Fruit fly (Drosophila melanogaster) whole organism, embryonic: ENCODE measurements around the gene CG14015.

Source experiments
- Bdp1 ChIP-seq: fragments of 200-800 bp; sonication (Bioruptor generic); optimal IDR thresholded peaks from 3 replicates; lab custom pipeline; 2016; ENCODE audit warnings: missing biosample characterization, missing genetic modification characterization
- CG10543 ChIP-seq: fragments of 200-800 bp; sonication (Bioruptor generic); optimal IDR thresholded peaks from 3 replicates; lab custom pipeline; 2017; ENCODE audit warnings: missing biosample characterization, mild to moderate bottlenecking, missing genetic modification characterization, moderate library complexity
- CG11085 ChIP-seq: fragments of 200-800 bp; sonication (Bioruptor generic); IDR thresholded peaks from 2 replicates; pipeline ENCODE4 v1.3.6; 2022; ENCODE audit warnings: missing biosample characterization, missing genetic modification characterization
- CG11456 ChIP-seq: fragments of 200-800 bp; sonication (Bioruptor generic); IDR thresholded peaks from 3 replicates; pipeline ENCODE4 v1.3.6; 2022; ENCODE audit warnings: missing biosample characterization, missing genetic modification characterization
- CG12071 ChIP-seq: fragments of 200-800 bp; sonication (Bioruptor generic); optimal IDR thresholded peaks from 3 replicates; lab custom pipeline; 2018; ENCODE audit warnings: missing biosample characterization, mild to moderate bottlenecking, missing genetic modification characterization
- CG12104 ChIP-seq: fragments of 200-800 bp; sonication (Bioruptor generic); optimal IDR thresholded peaks from 3 replicates; lab custom pipeline; 2016; ENCODE audit warnings: missing biosample characterization, missing genetic modification characterization
- CG12219 ChIP-seq: fragments of 200-800 bp; sonication (Bioruptor generic); optimal IDR thresholded peaks from 3 replicates; lab custom pipeline; 2018; ENCODE audit warnings: missing biosample characterization, mild to moderate bottlenecking, missing genetic modification characterization
- CG12942 ChIP-seq: fragments of 200-800 bp; sonication (Bioruptor generic); optimal IDR thresholded peaks from 3 replicates; lab custom pipeline; 2016; ENCODE audit warnings: missing biosample characterization, missing genetic modification characterization
- CG13775 ChIP-seq: fragments of 200-800 bp; sonication (Bioruptor generic); optimal IDR thresholded peaks from 3 replicates; lab custom pipeline; 2017; ENCODE audit warnings: missing biosample characterization, mild to moderate bottlenecking, missing genetic modification characterization
- CG14710 ChIP-seq: fragments of 200-800 bp; sonication (Bioruptor generic); optimal IDR thresholded peaks from 3 replicates; lab custom pipeline; 2019; ENCODE audit warnings: missing biosample characterization, mild to moderate bottlenecking, missing genetic modification characterization, moderate library complexity
- CG15073 ChIP-seq: fragments of 200-800 bp; sonication (Bioruptor generic); optimal IDR thresholded peaks from 2 replicates; lab custom pipeline; 2016; ENCODE audit warnings: missing biosample characterization, missing genetic modification characterization
- CG15269 ChIP-seq: fragments of 200-800 bp; sonication (Bioruptor generic); optimal IDR thresholded peaks from 2 replicates; lab custom pipeline; 2018; ENCODE audit warnings: missing biosample characterization, mild to moderate bottlenecking, missing genetic modification characterization, moderate library complexity
- CG15601 ChIP-seq: fragments of 200-800 bp; sonication (Bioruptor generic); optimal IDR thresholded peaks from 3 replicates; lab custom pipeline; 2019; ENCODE audit warnings: missing biosample characterization, mild to moderate bottlenecking, missing genetic modification characterization, moderate library complexity
- CG17802 ChIP-seq: fragments of 200-800 bp; sonication (Bioruptor generic); optimal IDR thresholded peaks from 2 replicates; lab custom pipeline; 2018; ENCODE audit warnings: missing biosample characterization, mild to moderate bottlenecking, missing genetic modification characterization, moderate library complexity
- CG31388 ChIP-seq: fragments of 200-800 bp; sonication (Bioruptor generic); optimal IDR thresholded peaks from 2 replicates; lab custom pipeline; 2016; ENCODE audit warnings: missing biosample characterization, missing genetic modification characterization
- CG34224 ChIP-seq: fragments of 200-800 bp; sonication (Bioruptor generic); IDR thresholded peaks from 3 replicates; pipeline ENCODE4 v1.3.6; 2022; ENCODE audit warnings: missing biosample characterization, missing genetic modification characterization; ENCODE audit not compliant: partially characterized antibody
- CG4707 ChIP-seq: fragments of 200-800 bp; sonication (Bioruptor generic); optimal IDR thresholded peaks from 2 replicates; lab custom pipeline; 2018; ENCODE audit warnings: missing biosample characterization, mild to moderate bottlenecking, missing genetic modification characterization, moderate library complexity
- CG4854 ChIP-seq: fragments of 200-800 bp; sonication (Bioruptor generic); optimal IDR thresholded peaks from 2 replicates; lab custom pipeline; 2016; ENCODE audit warnings: missing biosample characterization, missing genetic modification characterization, inconsistent platforms
- CG6689 ChIP-seq: fragments of 200-800 bp; sonication (Bioruptor generic); IDR thresholded peaks from 2 replicates; pipeline ENCODE4 v1.3.6; 2022; ENCODE audit warnings: missing biosample characterization, missing genetic modification characterization
- CG7372 ChIP-seq: fragments of 200-800 bp; sonication (Bioruptor generic); IDR thresholded peaks from 2 replicates; pipeline ENCODE4 v1.3.6; 2022; ENCODE audit warnings: missing biosample characterization, missing genetic modification characterization
- CG7963 ChIP-seq: fragments of 200-800 bp; sonication (Bioruptor generic); IDR thresholded peaks from 3 replicates; pipeline ENCODE4 v1.3.6; 2022; ENCODE audit warnings: missing biosample characterization, missing genetic modification characterization; ENCODE audit not compliant: partially characterized antibody
- CG8290 ChIP-seq, 3 experiments: fragments of 200-800 bp; sonication (Bioruptor generic); optimal IDR thresholded peaks; 2 replicates each; lab custom pipeline; 2016 to 2019; ENCODE audit warnings: missing biosample characterization in 3 of 3, missing genetic modification characterization in 3 of 3, mild to moderate bottlenecking in 2 of 3, moderate library complexity in 1 of 3
- CG8924 ChIP-seq: fragments of 200-800 bp; optimal IDR thresholded peaks from 3 replicates; lab custom pipeline; 2019; ENCODE audit warnings: missing biosample characterization, mild to moderate bottlenecking, missing genetic modification characterization, moderate library complexity
- CG9437 ChIP-seq: fragments of 200-800 bp; sonication (Bioruptor generic); optimal IDR thresholded peaks from 2 replicates; lab custom pipeline; 2018; ENCODE audit warnings: missing biosample characterization, mild to moderate bottlenecking, missing genetic modification characterization
- CG9609 ChIP-seq: fragments of 200-800 bp; sonication (Bioruptor generic); optimal IDR thresholded peaks from 3 replicates; lab custom pipeline; 2016; ENCODE audit warnings: missing biosample characterization, missing genetic modification characterization
- CG9817 ChIP-seq: fragments of 200-800 bp; sonication (Bioruptor generic); optimal IDR thresholded peaks from 2 replicates; lab custom pipeline; 2018; ENCODE audit warnings: missing biosample characterization, mild to moderate bottlenecking, missing genetic modification characterization, moderate library complexity
- CG9932 ChIP-seq: fragments of 200-800 bp; sonication (Bioruptor generic); IDR thresholded peaks from 2 replicates; pipeline ENCODE4 v1.3.6; 2022; ENCODE audit warnings: missing biosample characterization, missing genetic modification characterization
- Dll ChIP-seq: fragments of 200-800 bp; sonication (Bioruptor generic); IDR thresholded peaks from 4 replicates; pipeline ENCODE4 v1.3.6; 2022; ENCODE audit warnings: missing biosample characterization, missing genetic modification characterization; ENCODE audit not compliant: partially characterized antibody
- Dref ChIP-seq: fragments of 200-800 bp; sonication (Bioruptor generic); IDR thresholded peaks from 2 replicates; pipeline ENCODE4 v1.3.6; 2022; ENCODE audit warnings: missing biosample characterization, missing genetic modification characterization
- MBD-R2 ChIP-seq: fragments of 200-800 bp; sonication (Bioruptor generic); IDR thresholded peaks from 2 replicates; pipeline ENCODE4 v1.3.6; 2022; ENCODE audit warnings: missing biosample characterization, missing genetic modification characterization
- Mad ChIP-seq: fragments of 200-800 bp; sonication (Bioruptor generic); optimal IDR thresholded peaks from 2 replicates; lab custom pipeline; 2016; ENCODE audit warnings: missing biosample characterization, missing genetic modification characterization
- NfI ChIP-seq: fragments of 200-800 bp; sonication (Bioruptor generic); optimal IDR thresholded peaks from 3 replicates; lab custom pipeline; 2018; ENCODE audit warnings: missing biosample characterization, mild to moderate bottlenecking, missing genetic modification characterization, moderate library complexity
- Stat92E ChIP-seq, 3 experiments: fragments of >200 bp in 2 of 3; fragments of 200-800 bp in 1 of 3; sonication (Bioruptor generic) in 1 of 3; optimal IDR thresholded peaks; 2 replicates each; lab custom pipeline; 2017 to 2019; ENCODE audit warnings: missing biosample characterization in 3 of 3, missing genetic modification characterization in 3 of 3, mild to moderate bottlenecking in 1 of 3, moderate library complexity in 1 of 3
- ato ChIP-seq: fragments of 200-800 bp; sonication (Bioruptor generic); IDR thresholded peaks from 2 replicates; pipeline ENCODE4 v1.3.6; 2022; ENCODE audit warnings: missing biosample characterization, missing genetic modification characterization; ENCODE audit not compliant: partially characterized antibody
- chif ChIP-seq, 2 experiments: fragments of 200-800 bp; sonication (Bioruptor generic); optimal IDR thresholded peaks; 3 replicates each; lab custom pipeline; 2016; ENCODE audit warnings: missing biosample characterization in 2 of 2, missing genetic modification characterization in 2 of 2
- crc ChIP-seq: fragments of 200-800 bp; sonication (Bioruptor generic); optimal IDR thresholded peaks from 2 replicates; lab custom pipeline; 2016; ENCODE audit warnings: missing biosample characterization, missing genetic modification characterization
- grau ChIP-seq: fragments of 200-800 bp; optimal IDR thresholded peaks from 3 replicates; lab custom pipeline; 2019; ENCODE audit warnings: missing biosample characterization, mild to moderate bottlenecking, missing genetic modification characterization, moderate library complexity
- gt ChIP-seq: fragments of 200-800 bp; sonication (Bioruptor generic); IDR thresholded peaks from 2 replicates; pipeline ENCODE4 v1.3.6; 2022; ENCODE audit warnings: missing biosample characterization, missing genetic modification characterization
- inv ChIP-seq: fragments of 200-800 bp; sonication (Bioruptor generic); IDR thresholded peaks from 2 replicates; pipeline ENCODE4 v1.3.6; 2022; ENCODE audit warnings: missing biosample characterization, missing genetic modification characterization; ENCODE audit not compliant: partially characterized antibody
- maf-S ChIP-seq: fragments of 200-800 bp; sonication (Bioruptor generic); optimal IDR thresholded peaks from 2 replicates; lab custom pipeline; 2016; ENCODE audit warnings: missing biosample characterization, missing genetic modification characterization
- mld ChIP-seq: fragments of 200-800 bp; sonication (Bioruptor generic); IDR thresholded peaks from 3 replicates; pipeline ENCODE4 v1.3.6; 2022; ENCODE audit warnings: missing biosample characterization, missing genetic modification characterization; ENCODE audit not compliant: partially characterized antibody
- scrt ChIP-seq: fragments of 200-800 bp; sonication (Bioruptor generic); optimal IDR thresholded peaks from 2 replicates; lab custom pipeline; 2018; ENCODE audit warnings: missing biosample characterization, mild to moderate bottlenecking, missing genetic modification characterization, moderate library complexity
- tgo ChIP-seq: fragments of 200-800 bp; sonication (Bioruptor generic); IDR thresholded peaks from 3 replicates; pipeline ENCODE4 v1.3.6; 2022; ENCODE audit warnings: missing biosample characterization, missing genetic modification characterization
- tll ChIP-seq, 2 experiments: fragments of 200-800 bp in 1 of 2; fragments of >200 bp in 1 of 2; sonication (Bioruptor generic) in 1 of 2; optimal IDR thresholded peaks; 2 replicates each; lab custom pipeline; 2017 to 2019; ENCODE audit warnings: missing biosample characterization in 2 of 2, missing genetic modification characterization in 2 of 2, mild to moderate bottlenecking in 1 of 2, moderate library complexity in 1 of 2
- trem ChIP-seq: fragments of 200-800 bp; optimal IDR thresholded peaks from 3 replicates; lab custom pipeline; 2019; ENCODE audit warnings: missing biosample characterization, mild to moderate bottlenecking, missing genetic modification characterization, moderate library complexity
- tup ChIP-seq: fragments of 200-800 bp; sonication (Bioruptor generic); optimal IDR thresholded peaks from 2 replicates; lab custom pipeline; 2016; ENCODE audit warnings: missing biosample characterization, mild to moderate bottlenecking, missing genetic modification characterization, moderate library complexity
- tx ChIP-seq: fragments of 200-800 bp; sonication (Bioruptor generic); optimal IDR thresholded peaks from 2 replicates; lab custom pipeline; 2016; ENCODE audit warnings: missing biosample characterization, missing genetic modification characterization
- wdn ChIP-seq: fragments of 200-800 bp; sonication (Bioruptor generic); IDR thresholded peaks from 2 replicates; pipeline ENCODE4 v1.3.6; 2022; ENCODE audit warnings: missing biosample characterization, missing genetic modification characterization

CG14015 gene

DNA sequence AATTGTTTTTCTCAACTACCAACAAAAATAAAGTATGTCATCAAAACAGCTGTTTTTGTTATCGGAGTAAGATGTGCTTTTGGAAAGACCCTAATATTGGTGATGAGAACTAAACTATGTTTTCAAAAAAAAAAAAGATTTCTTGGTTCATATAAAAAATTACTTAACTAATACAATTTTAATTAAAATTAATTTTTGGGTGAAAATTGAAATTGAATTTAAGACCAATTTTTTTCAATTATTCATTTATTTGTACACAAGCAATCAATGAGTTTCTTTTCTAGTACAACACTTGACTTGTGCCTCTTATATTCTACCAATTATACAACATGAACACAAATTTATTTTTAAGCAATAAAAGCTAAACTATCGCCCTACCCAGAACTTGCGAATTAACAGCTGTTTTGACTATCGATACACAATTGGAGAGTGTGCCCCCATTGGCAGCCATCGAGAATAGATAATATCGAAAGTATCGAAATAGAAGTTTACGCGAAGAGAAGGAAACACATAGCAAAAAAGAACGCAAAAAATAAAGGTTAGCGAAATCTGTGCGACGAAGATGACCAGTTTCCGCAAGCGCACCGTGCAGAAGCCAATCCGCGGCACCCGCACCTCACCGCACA is 15.0 kb downstream of the CG14015 start, which contains the start of the genes Vps52 and Elp4 (continued):
- TF ChIP-seq trem, result peak; percentile 61
- TF ChIP-seq ato (GFP tag; lab: Robert Waterston, UW), result peak; percentile 37; the same call in 1 of the 2 replicates
- TF ChIP-seq CG15269 (tag; lab: Kevin White, UChicago), result peak; percentile 80
- TF ChIP-seq CG12104 (GFP tag; lab: Kevin White, UChicago), result peak; percentile 89
- TF ChIP-seq CG4707, result no peak
- TF ChIP-seq CG13775 (GFP tag; lab: Kevin White, UChicago), result peak; percentile 81
- TF ChIP-seq CG12219, result peak; percentile 30
- TF ChIP-seq NfI, result peak; percentile 64
- peak; percentile 76 for TF ChIP-seq CG9932 (GFP tag; lab: Robert Waterston, UW)
- TF ChIP-seq Bdp1 (GFP tag; lab: Kevin White, UChicago), result no peak
- TF ChIP-seq CG12942 (GFP tag; lab: Kevin White, UChicago), result peak; percentile 71
- TF ChIP-seq tgo (GFP tag; lab: Robert Waterston, UW), result peak; percentile 79
- peak; percentile 65 for TF ChIP-seq CG9437
- peak; percentile 63 for TF ChIP-seq wdn (GFP tag; lab: Robert Waterston, UW)
- TF ChIP-seq tx (GFP tag; lab: Kevin White, UChicago), result peak; percentile 17
- TF ChIP-seq grau (tag; lab: Kevin White, UChicago), result peak; percentile 82
- no peak for TF ChIP-seq Stat92E (GFP tag; optimal IDR thresholded peaks at IDR 0.05; lab: Kevin White, UChicago)
- peak; percentile 69 for TF ChIP-seq CG15601
- peak; percentile 41 for TF ChIP-seq CG17802 (tag; lab: Kevin White, UChicago)
- peak; percentile 99 for TF ChIP-seq CG14710 (tag; lab: Kevin White, UChicago)
- peak; percentile 71 for TF ChIP-seq CG7963
- peak; percentile 83 for TF ChIP-seq Dref (GFP tag; lab: Robert Waterston, UW)
- peak; percentile 68 for TF ChIP-seq CG34224 (GFP tag; lab: Robert Waterston, UW)
- peak; percentile 74 for TF ChIP-seq CG8290 (GFP tag; optimal IDR thresholded peaks at IDR 0.05; lab: Kevin White, UChicago)
- TF ChIP-seq CG8290 (tag; optimal IDR thresholded peaks at IDR 0.05; lab: Kevin White, UChicago), result peak in 1 of 2 experiments; percentile 81
- no peak for TF ChIP-seq tup (GFP tag; lab: Kevin White, UChicago)
- TF ChIP-seq CG9609, result peak; percentile 50
- peak; percentile 19 for TF ChIP-seq CG15073 (GFP tag; lab: Kevin White, UChicago)
- TF ChIP-seq CG11456, result peak; percentile 74; the same call in 2 of the 3 replicates
- TF ChIP-seq mld (GFP tag; lab: Robert Waterston, UW), result 0 out of 3 replicates have a peak, but pooled peaks have one; percentile 48
- TF ChIP-seq crc (GFP tag; lab: Kevin White, UChicago), result peak; percentile 35
- peak; percentile 81 for TF ChIP-seq Dll
- TF ChIP-seq CG10543, result peak; percentile 63
- TF ChIP-seq CG4854 (GFP tag; lab: Kevin White, UChicago), result peak; percentile 53
- no peak for TF ChIP-seq tll (GFP tag; optimal IDR thresholded peaks at IDR 0.05; lab: Kevin White, UChicago)
- peak; percentile 12 for TF ChIP-seq Mad (GFP tag; lab: Kevin White, UChicago)
- no peak for TF ChIP-seq scrt (GFP tag; lab: Kevin White, UChicago)
- peak; percentile 57; the same call in 1 of the 2 replicates for TF ChIP-seq CG11085 (GFP tag; lab: Robert Waterston, UW)
- TF ChIP-seq CG7372, result peak; percentile 73
- peak; percentile 67 for TF ChIP-seq MBD-R2 (GFP tag; lab: Robert Waterston, UW)
- TF ChIP-seq CG6689 (GFP tag; lab: Robert Waterston, UW), result peak; percentile 81
- TF ChIP-seq maf-S, result peak; percentile 48
- TF ChIP-seq inv (GFP tag; lab: Robert Waterston, UW), result peak; percentile 64
- TF ChIP-seq CG31388 (GFP tag; lab: Kevin White, UChicago), result peak; percentile 37
- no peak for TF ChIP-seq CG12071 (GFP tag; lab: Kevin White, UChicago)
- peak; percentile 75 for TF ChIP-seq CG9817 (tag; lab: Kevin White, UChicago)
- peak; percentile 43 to 57 for TF ChIP-seq chif (GFP tag; optimal IDR thresholded peaks at IDR 0.05; lab: Kevin White, UChicago)
- no peak for TF ChIP-seq gt (GFP tag; lab: Robert Waterston, UW)
- TF ChIP-seq CG8924 (tag; lab: Kevin White, UChicago), result peak; percentile 78
